Worm (Caenorhabditis elegans): ENCODE measurements around the gene hint-3.

DNA sequence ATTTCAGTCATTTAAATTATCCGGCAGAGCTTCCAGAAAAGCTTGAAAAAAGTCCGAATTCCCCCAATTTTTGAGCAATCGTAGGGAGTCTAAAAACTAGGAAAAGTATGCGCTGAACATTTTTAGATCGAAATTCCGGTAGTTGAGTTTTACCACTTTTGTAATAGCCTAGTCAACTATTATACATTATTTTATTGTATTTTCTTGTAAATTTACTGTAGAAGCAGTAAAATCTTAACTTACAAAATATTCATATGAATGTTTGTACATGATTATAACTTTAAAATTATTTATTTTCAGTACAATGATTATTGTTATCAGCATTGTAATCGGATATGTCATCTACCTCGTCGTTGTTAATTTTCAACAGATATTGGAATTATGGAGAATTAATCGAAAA lies 21.2 kb downstream of the hint-3 start, which contains the start of gene cyp-32A1:
- no peak for TF ChIP-seq T26A5.8 (tag; optimal IDR thresholded peaks at IDR 0.05)
- no peak for TF ChIP-seq dpl-1 (GFP tag; optimal IDR thresholded peaks at IDR 0.05)
- TF ChIP-seq unc-130 (GFP tag; optimal IDR thresholded peaks at IDR 0.05): no peak
- TF ChIP-seq K12H6.12 (tag; optimal IDR thresholded peaks at IDR 0.05): no peak
- TF ChIP-seq nhr-179 (tag; optimal IDR thresholded peaks at IDR 0.05): no peak
- TF ChIP-seq athp-1 (tag; optimal IDR thresholded peaks at IDR 0.05): no peak
- TF ChIP-seq rec-8 (tag; optimal IDR thresholded peaks at IDR 0.05): no peak
- TF ChIP-seq C17E4.6 (GFP tag; IDR thresholded peaks at IDR 0.05): no peak

Data from whole organism, young adult.